Fruit fly (Drosophila melanogaster) whole organism: Measurements from ENCODE around the gene PolI.

Experiments
- CG8478 ChIP-seq: fragments of >200 bp; optimal IDR thresholded peaks from 2 replicates; lab custom pipeline; 2018; ENCODE audit warnings: inconsistent platforms
- Dll ChIP-seq: fragments of >200 bp; optimal IDR thresholded peaks from 2 replicates; lab custom pipeline; 2017
- EcR ChIP-seq, 2 experiments: fragments of >200 bp; optimal IDR thresholded peaks; 2 replicates each; lab custom pipeline; 2017; ENCODE audit warnings: missing biosample characterization in 2 of 2, missing genetic modification characterization in 2 of 2, missing genetic modification reagents in 2 of 2
- pan ChIP-seq: fragments of >200 bp; optimal IDR thresholded peaks from 2 replicates; lab custom pipeline; 2017
- psq ChIP-seq: fragments of >200 bp; optimal IDR thresholded peaks from 2 replicates; lab custom pipeline; 2017

dm6 chr3R:8275031-8275430 lies 41.7 kb downstream of the PolI start:
- TF ChIP-seq CG8478 (lab: Kevin White, UChicago) (no peak), psq (lab: Kevin White, UChicago) (no peak), pan (lab: Kevin White, UChicago) (no peak), Dll (lab: Kevin White, UChicago) (no peak), EcR (GFP tag; optimal IDR thresholded peaks at IDR 0.05; lab: Kevin White, UChicago) (no peak)
